Fruit fly (Drosophila melanogaster) S2 (cell line): ENCODE measurements around the gene tow.
A peak's percentile ranks its signal among the peaks of the same experiment; 100 is the strongest.

Source experiments
- CG8478 ChIP-seq: fragments of >200 bp; optimal IDR thresholded peaks from 2 replicates; lab custom pipeline; 2018
- CTCF ChIP-seq, 2 experiments: fragments of >200 bp; optimal IDR thresholded peaks; 2 replicates each; lab custom pipeline; 2018

The tow gene

DNA sequence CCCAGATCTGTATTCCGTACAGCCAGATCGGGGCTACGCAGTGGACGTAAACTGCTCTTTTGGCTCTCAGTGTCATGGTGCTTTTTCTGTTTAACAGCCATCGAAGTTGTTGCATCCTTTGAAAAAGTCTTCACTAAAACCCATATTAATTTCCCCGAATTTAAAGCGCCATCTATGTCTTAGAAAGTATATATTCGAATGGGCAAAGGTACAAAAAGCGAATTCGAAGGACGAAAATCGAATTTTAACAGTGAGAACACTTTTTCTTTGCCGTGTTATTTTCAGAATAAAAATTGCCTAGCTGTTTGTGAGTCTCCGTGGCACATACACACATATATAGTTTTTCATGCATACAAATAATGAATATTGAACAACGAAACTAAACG is 52.7 kb downstream of the tow start:
- TF ChIP-seq CG8478 = no peak
- TF ChIP-seq CTCF (optimal IDR thresholded peaks at IDR 0.05; lab: Kevin White, UChicago) = peak; percentile 81 to 86

DNA sequence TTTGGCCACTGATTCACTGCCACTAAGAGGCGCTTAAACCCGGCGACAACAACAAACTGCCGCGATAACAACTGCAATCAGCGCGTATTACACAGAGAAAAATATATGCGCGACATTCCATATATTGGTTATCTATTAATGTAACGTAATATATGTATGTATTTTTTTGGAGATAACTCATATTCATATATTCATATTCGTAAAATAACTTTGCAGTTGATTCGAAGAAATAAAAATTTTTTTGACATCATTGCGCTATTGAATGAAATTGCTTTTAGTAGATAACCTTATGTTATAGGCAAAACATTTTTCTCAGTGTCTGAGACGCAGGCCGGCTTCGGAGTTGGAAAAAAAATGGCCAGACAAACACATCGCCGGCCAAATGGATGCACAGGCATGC is 54.3 kb downstream of the tow start:
- no peak for TF ChIP-seq CTCF (optimal IDR thresholded peaks at IDR 0.05; lab: Kevin White, UChicago)
- TF ChIP-seq CG8478 = no peak

- TF ChIP-seq CTCF (optimal IDR thresholded peaks at IDR 0.05; lab: Kevin White, UChicago) = no peak
- TF ChIP-seq CG8478 = no peak
These were observed 54.8 kb downstream of the tow start for dm6 chr3L:6997410-6997809.

DNA sequence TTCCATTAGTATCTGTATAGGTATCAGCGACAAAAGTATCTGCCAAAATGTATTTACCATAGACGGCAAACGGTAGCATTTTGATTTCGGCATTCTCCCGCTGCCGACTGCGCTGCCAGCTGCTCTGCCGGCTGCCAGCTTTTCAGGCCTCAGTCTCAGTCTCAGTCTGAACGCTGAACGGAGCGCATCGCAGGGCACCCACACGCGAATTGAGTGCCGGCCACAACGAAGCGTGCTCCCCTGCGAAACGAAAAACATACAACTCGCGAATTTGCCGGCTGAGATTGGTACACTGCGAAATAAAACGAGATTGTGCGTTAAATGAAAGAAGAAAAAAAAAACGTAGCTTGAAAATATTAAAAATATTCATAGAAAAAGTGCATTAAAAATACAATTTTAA is 56.0 kb downstream of the tow start, which contains the start of gene Mp:
Gene Mp, plus strand, starts transcription at position 152 of the 400 bp plus-strand sequence.
- TF ChIP-seq CG8478 = no peak
- no peak for TF ChIP-seq CTCF (optimal IDR thresholded peaks at IDR 0.05; lab: Kevin White, UChicago)
